Worm (Caenorhabditis elegans): ENCODE measurements around the gene spp-18.
"Not testable (repeated sequence)": the region's sequence is repeated elsewhere in the genome, so short reads cannot be mapped to it uniquely, and the experiment has no call there.

The spp-18 gene

ce11 chrIV:9580021-9580420 lies 13.5 kb upstream of the spp-18 start, which contains the start of gene npr-2:
TSS of gene npr-2 (minus strand) at chrIV:9580121.
- TF ChIP-seq blmp-1 (tag; optimal IDR thresholded peaks at IDR 0.05) (no peak), nhr-20 (tag; optimal IDR thresholded peaks at IDR 0.05) (no peak), alr-1 (tag; optimal IDR thresholded peaks at IDR 0.05; ENCODE audit: borderline replicate concordance) (no peak), unc-98 (GFP tag; IDR thresholded peaks at IDR 0.05) (no peak), aly-2 (tag; optimal IDR thresholded peaks at IDR 0.05) (no peak), nhr-77 (tag; optimal IDR thresholded peaks at IDR 0.05) (no peak), nhr-12 (tag; optimal IDR thresholded peaks at IDR 0.05) (no peak), ets-5 (GFP tag; IDR thresholded peaks at IDR 0.05) (no peak), tbx-2 (tag; optimal IDR thresholded peaks at IDR 0.05) (no peak), ces-1 (GFP tag; optimal IDR thresholded peaks at IDR 0.05) (no peak), ceh-8 (GFP tag; optimal IDR thresholded peaks at IDR 0.05) (no peak), ztf-11 (tag; optimal IDR thresholded peaks at IDR 0.05) (no peak), irx-1 (tag; optimal IDR thresholded peaks at IDR 0.05) (no peak)

- no peak for TF ChIP-seq zag-1 (tag; optimal IDR thresholded peaks at IDR 0.05)
- TF ChIP-seq C16A3.4 (tag; optimal IDR thresholded peaks at IDR 0.05) = no peak
- no peak for TF ChIP-seq hpl-2 (GFP tag; optimal IDR thresholded peaks at IDR 0.05)
- TF ChIP-seq fos-1 (tag; optimal IDR thresholded peaks at IDR 0.05) = no peak
- no peak for TF ChIP-seq C04F5.9 (tag; optimal IDR thresholded peaks at IDR 0.05)
- TF ChIP-seq dpl-1 (GFP tag; optimal IDR thresholded peaks at IDR 0.05) = no peak
- no peak for TF ChIP-seq Y116A8C.19 (tag; optimal IDR thresholded peaks at IDR 0.05; ENCODE audit: borderline replicate concordance)
- no peak for TF ChIP-seq lin-35 (GFP tag; optimal IDR thresholded peaks at IDR 0.05)
- TF ChIP-seq skn-1 (tag; optimal IDR thresholded peaks at IDR 0.05) = no peak
- TF ChIP-seq hlh-17 (GFP tag; optimal IDR thresholded peaks at IDR 0.05; ENCODE audit: borderline replicate concordance) = no peak
- TF ChIP-seq mdl-1 (tag; optimal IDR thresholded peaks at IDR 0.05) = no peak
- TF ChIP-seq mep-1 (tag; optimal IDR thresholded peaks at IDR 0.05) = no peak
- TF ChIP-seq nhr-20 (tag; optimal IDR thresholded peaks at IDR 0.05) = no peak
- TF ChIP-seq ceh-82 (tag; optimal IDR thresholded peaks at IDR 0.05) = no peak
- TF ChIP-seq fkh-8 (tag; optimal IDR thresholded peaks at IDR 0.05) = no peak
- TF ChIP-seq lin-13 (GFP tag; optimal IDR thresholded peaks at IDR 0.05) = no peak
- TF ChIP-seq xbp-1 (tag; optimal IDR thresholded peaks at IDR 0.05) = no peak
- no peak for TF ChIP-seq aha-1 (tag; optimal IDR thresholded peaks at IDR 0.05)
Measured at ce11 chrIV:9584352-9584751, 9.2 kb upstream of the spp-18 start.

DNA sequence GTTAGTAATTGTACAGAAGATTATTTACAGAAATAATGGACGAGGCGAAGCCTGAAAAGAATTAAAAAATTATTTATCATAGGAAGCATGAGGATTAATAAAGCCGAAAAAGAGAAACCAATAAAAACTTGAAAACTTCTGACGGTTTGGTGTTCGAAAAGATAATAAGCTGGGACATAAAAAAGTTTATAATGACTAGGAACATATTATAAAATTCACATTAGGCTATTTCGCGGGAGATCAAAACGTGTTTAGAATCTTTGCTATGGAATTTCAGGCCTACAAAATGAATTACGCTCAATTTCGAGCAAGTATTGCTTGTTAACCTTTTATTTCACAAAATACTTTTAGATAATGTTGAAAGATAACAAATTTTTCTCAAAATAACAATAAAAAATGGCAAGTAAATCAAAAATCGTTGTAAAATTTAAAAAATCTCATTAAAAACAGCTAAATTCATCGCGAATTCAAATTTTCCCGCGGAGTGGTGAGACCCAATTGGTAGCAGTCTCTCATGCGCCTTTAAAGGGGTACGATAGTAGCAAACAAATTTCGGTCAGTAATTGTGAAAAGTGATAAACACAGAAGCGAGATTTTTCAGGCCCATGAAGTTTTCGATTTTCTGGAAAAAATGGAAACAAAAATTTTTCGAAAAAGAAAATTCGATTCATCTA lies 4.6 kb upstream of the spp-18 start, which contains the start of gene trcs-1:
Gene trcs-1, minus strand, starts transcription at position 51 of the 674 bp plus-strand sequence.
- no peak for TF ChIP-seq lin-35 (GFP tag; optimal IDR thresholded peaks at IDR 0.05)
- TF ChIP-seq dpl-1 (GFP tag; optimal IDR thresholded peaks at IDR 0.05) = no peak
- TF ChIP-seq lin-14 (GFP tag; optimal IDR thresholded peaks at IDR 0.05) = no peak
- no peak for TF ChIP-seq sptf-1 (tag; optimal IDR thresholded peaks at IDR 0.05)

ce11 chrIV:9592413-9592812 lies 1.1 kb upstream of the spp-18 start, which contains the start of gene pei-1:
TSS of gene pei-1 (minus strand) at chrIV:9592513.
- TF ChIP-seq snu-23 (GFP tag; optimal IDR thresholded peaks at IDR 0.05) (no peak), fkh-8 (tag; optimal IDR thresholded peaks at IDR 0.05) (no peak), nhr-85 (tag) (no peak)

DNA sequence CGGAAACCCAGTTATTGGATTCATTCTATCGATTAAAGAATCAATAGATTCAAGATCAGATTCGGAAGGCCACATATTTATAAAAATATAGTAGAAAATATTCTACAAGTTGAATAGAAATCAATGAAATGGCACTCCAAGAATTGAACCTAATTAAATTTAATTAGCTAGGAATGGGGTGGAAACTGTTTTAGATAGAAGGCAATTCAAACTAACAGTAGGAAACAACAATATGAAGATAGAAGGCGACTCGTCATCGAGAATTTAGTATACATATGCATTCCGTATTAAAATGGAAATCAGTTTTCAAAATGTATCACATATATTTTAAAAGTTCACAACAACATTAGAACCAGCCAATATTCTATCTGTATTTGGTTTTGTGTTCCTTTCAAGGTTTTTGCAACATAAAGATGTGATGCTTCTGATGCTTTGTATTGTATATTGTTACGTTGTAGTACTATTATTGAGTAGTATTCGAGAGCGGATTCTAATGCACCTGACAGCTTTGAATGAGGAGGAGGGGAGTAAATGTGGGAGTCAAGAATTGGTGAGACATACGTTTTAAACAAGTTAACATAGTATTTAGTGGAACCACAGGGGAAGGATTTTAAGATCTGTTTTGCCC lies 2.4 kb downstream of the spp-18 start, which contains the start of the genes F27C8.3 and F27C8.2:
Gene F27C8.3, minus strand, starts transcription at position 101 of the 628 bp plus-strand sequence.
Gene F27C8.2, plus strand, starts transcription at position 578 of the 628 bp plus-strand sequence.
- not testable (repeated sequence) for TF ChIP-seq blmp-1 (tag; optimal IDR thresholded peaks at IDR 0.05); C34B4.2 (tag; optimal IDR thresholded peaks at IDR 0.05); hpl-2 (GFP tag; optimal IDR thresholded peaks at IDR 0.05)
